Worm (Caenorhabditis elegans) whole organism, midembryonic: ENCODE results near the gene F35F10.6.

ENCODE experiments used
- T22C8.4 ChIP-seq: fragments of 200-800 bp; sonication (Bioruptor generic); IDR thresholded peaks from 2 replicates; pipeline ENCODE4 v1.3.6; 2022; ENCODE audit warnings: missing genetic modification characterization, missing compliant biosample characterization
- cog-1 ChIP-seq: sonication (generic microtip); optimal IDR thresholded peaks from 2 replicates; lab custom pipeline; 2016; ENCODE audit warnings: missing genetic modification characterization, missing compliant biosample characterization
- flt-1 ChIP-seq: fragments of 200-800 bp; sonication (Bioruptor generic); IDR thresholded peaks from 2 replicates; pipeline ENCODE4 v1.3.6; 2022; ENCODE audit warnings: missing genetic modification characterization, missing compliant biosample characterization
- klf-2 ChIP-seq: fragments of 200-800 bp; sonication (Bioruptor generic); conservative IDR thresholded peaks from 2 replicates; pipeline ENCODE4 v1.3.6; 2022; ENCODE audit warnings: missing genetic modification reagents, missing genetic modification characterization, missing compliant biosample characterization
- med-1 ChIP-seq: sonication (generic microtip); optimal IDR thresholded peaks from 2 replicates; lab custom pipeline; 2017; ENCODE audit warnings: missing genetic modification characterization, mild to moderate bottlenecking, missing compliant biosample characterization, antibody characterized with exemption, missing genetic modification reagents; ENCODE audit not compliant: insufficient read depth
- tab-1 ChIP-seq: fragments of 200-800 bp; sonication (Bioruptor generic); IDR thresholded peaks from 2 replicates; pipeline ENCODE4 v1.3.6; 2022; ENCODE audit warnings: missing genetic modification characterization, missing compliant biosample characterization
- ztf-23 ChIP-seq: fragments of 200-800 bp; sonication (Bioruptor generic); IDR thresholded peaks from 2 replicates; pipeline ENCODE4 v1.3.6; 2022; ENCODE audit warnings: missing genetic modification reagents, missing genetic modification characterization, missing compliant biosample characterization
- ztf-29 ChIP-seq: fragments of 200-800 bp; sonication (Bioruptor generic); IDR thresholded peaks from 2 replicates; pipeline ENCODE4 v1.3.6; 2022; ENCODE audit warnings: missing genetic modification reagents, missing genetic modification characterization, missing compliant biosample characterization

- TF ChIP-seq T22C8.4, result no peak
- TF ChIP-seq cog-1 (tag; lab: Kevin White, UChicago), result no peak
- TF ChIP-seq med-1 (GFP tag; lab: Kevin White, UChicago), result no peak
- TF ChIP-seq flt-1 (GFP tag; lab: Robert Waterston, UW), result no peak
- no peak for TF ChIP-seq ztf-23 (GFP tag; lab: Robert Waterston, UW)
- no peak for TF ChIP-seq ztf-29 (GFP tag; lab: Robert Waterston, UW)
- no peak for TF ChIP-seq tab-1 (GFP tag; lab: Robert Waterston, UW)
- TF ChIP-seq klf-2 (GFP tag; lab: Robert Waterston, UW), result no peak
These were observed 46.2 kb downstream of the F35F10.6 start, which contains the start of gene gst-23 for ce11 chrV:3242984-3243383.
